Fruit fly (Drosophila melanogaster) whole organism, embryonic: ENCODE results near the gene Rsph3.

Source experiments
- Asciz ChIP-seq: fragments of 200-800 bp; sonication (Bioruptor generic); optimal IDR thresholded peaks from 2 replicates; lab custom pipeline; 2017; ENCODE audit warnings: missing biosample characterization, mild to moderate bottlenecking, missing genetic modification characterization, missing genetic modification reagents
- CG11723 ChIP-seq: fragments of 200-800 bp; sonication (Bioruptor generic); optimal IDR thresholded peaks from 2 replicates; lab custom pipeline; 2017; ENCODE audit warnings: missing biosample characterization, mild to moderate bottlenecking, missing genetic modification characterization
- CG1233 ChIP-seq: fragments of 200-800 bp; sonication (Bioruptor generic); optimal IDR thresholded peaks from 4 replicates; lab custom pipeline; 2018; ENCODE audit warnings: missing biosample characterization, mild to moderate bottlenecking, missing genetic modification characterization
- CG15073 ChIP-seq: fragments of 200-800 bp; sonication (Bioruptor generic); optimal IDR thresholded peaks from 2 replicates; lab custom pipeline; 2016; ENCODE audit warnings: missing biosample characterization, missing genetic modification characterization
- CG17361 ChIP-seq: fragments of 200-800 bp; sonication (Bioruptor generic); IDR thresholded peaks from 3 replicates; pipeline ENCODE4 v1.3.6; 2022; ENCODE audit warnings: missing biosample characterization, missing genetic modification characterization
- CG1792 ChIP-seq: fragments of 200-800 bp; sonication (Bioruptor generic); optimal IDR thresholded peaks from 2 replicates; lab custom pipeline; 2016; ENCODE audit warnings: missing biosample characterization, missing genetic modification characterization
- CG18476 ChIP-seq: fragments of 200-800 bp; sonication (Bioruptor generic); optimal IDR thresholded peaks from 2 replicates; lab custom pipeline; 2016; ENCODE audit warnings: missing biosample characterization, mild to moderate bottlenecking, missing genetic modification characterization
- CG2116 ChIP-seq: fragments of 200-800 bp; sonication (Bioruptor generic); optimal IDR thresholded peaks from 3 replicates; lab custom pipeline; 2018; ENCODE audit warnings: missing biosample characterization, mild to moderate bottlenecking, missing genetic modification characterization
- CG2889 ChIP-seq: fragments of 200-800 bp; sonication (Bioruptor generic); IDR thresholded peaks from 3 replicates; pipeline ENCODE4 v1.3.6; 2022; ENCODE audit warnings: missing biosample characterization, missing genetic modification characterization
- CG32767 ChIP-seq: fragments of 200-800 bp; sonication (Bioruptor generic); IDR thresholded peaks from 2 replicates; pipeline ENCODE4 v1.3.6; 2022; ENCODE audit warnings: missing biosample characterization, missing genetic modification characterization
- CG4328 ChIP-seq: fragments of 200-800 bp; sonication (Bioruptor generic); optimal IDR thresholded peaks from 3 replicates; lab custom pipeline; 2017; ENCODE audit warnings: missing biosample characterization, missing genetic modification reagents, missing genetic modification characterization
- CG4854 ChIP-seq: fragments of 200-800 bp; sonication (Bioruptor generic); optimal IDR thresholded peaks from 2 replicates; lab custom pipeline; 2016; ENCODE audit warnings: missing biosample characterization, missing genetic modification characterization, inconsistent platforms
- CG5180 ChIP-seq: fragments of 200-800 bp; sonication (Bioruptor generic); optimal IDR thresholded peaks from 3 replicates; lab custom pipeline; 2017; ENCODE audit warnings: missing biosample characterization, missing genetic modification characterization, mild to moderate bottlenecking, moderate library complexity, missing genetic modification reagents
- CG5245 ChIP-seq: fragments of 200-800 bp; sonication (Bioruptor generic); optimal IDR thresholded peaks from 3 replicates; lab custom pipeline; 2016; ENCODE audit warnings: missing biosample characterization, missing genetic modification characterization
- CG6683 ChIP-seq: fragments of 200-800 bp; sonication (Bioruptor generic); optimal IDR thresholded peaks from 2 replicates; lab custom pipeline; 2017; ENCODE audit warnings: missing biosample characterization, mild to moderate bottlenecking, missing genetic modification characterization, missing genetic modification reagents
- CG7745 ChIP-seq: fragments of 200-800 bp; sonication (Bioruptor generic); optimal IDR thresholded peaks from 2 replicates; lab custom pipeline; 2018; ENCODE audit warnings: missing biosample characterization, mild to moderate bottlenecking, missing genetic modification characterization, moderate library complexity
- CG8290 ChIP-seq, 3 experiments: fragments of 200-800 bp; sonication (Bioruptor generic); optimal IDR thresholded peaks; 2 replicates each; lab custom pipeline; 2016 to 2019; ENCODE audit warnings: missing biosample characterization in 3 of 3, missing genetic modification characterization in 3 of 3, mild to moderate bottlenecking in 2 of 3, moderate library complexity in 1 of 3
- CG9609 ChIP-seq: fragments of 200-800 bp; sonication (Bioruptor generic); optimal IDR thresholded peaks from 3 replicates; lab custom pipeline; 2016; ENCODE audit warnings: missing biosample characterization, missing genetic modification characterization
- CkIIα-i1 ChIP-seq: fragments of 200-800 bp; sonication (Bioruptor generic); IDR thresholded peaks from 2 replicates; pipeline ENCODE4 v1.3.6; 2022; ENCODE audit warnings: missing biosample characterization, missing genetic modification characterization
- CoRest ChIP-seq: fragments of 200-800 bp; sonication (Bioruptor generic); optimal IDR thresholded peaks from 3 replicates; lab custom pipeline; 2018; ENCODE audit warnings: missing biosample characterization, mild to moderate bottlenecking, missing genetic modification characterization, moderate library complexity
- CrebB ChIP-seq: fragments of 200-800 bp; sonication (Bioruptor generic); optimal IDR thresholded peaks from 3 replicates; lab custom pipeline; 2018; ENCODE audit warnings: missing biosample characterization, mild to moderate bottlenecking, missing genetic modification characterization
- H2.0 ChIP-seq: fragments of 200-800 bp; sonication (Bioruptor generic); IDR thresholded peaks from 2 replicates; pipeline ENCODE4 v1.3.6; 2022; ENCODE audit warnings: missing biosample characterization, missing genetic modification characterization
- PHDP ChIP-seq: fragments of 200-800 bp; sonication (Bioruptor generic); optimal IDR thresholded peaks from 3 replicates; lab custom pipeline; 2018; ENCODE audit warnings: missing biosample characterization, mild to moderate bottlenecking, missing genetic modification characterization, moderate library complexity
- Pdp1 ChIP-seq, 2 experiments: fragments of 200-800 bp; sonication (Bioruptor generic); optimal IDR thresholded peaks; 3 replicates each; lab custom pipeline; 2016; ENCODE audit warnings: missing biosample characterization in 2 of 2, missing genetic modification characterization in 2 of 2, mild to moderate bottlenecking in 1 of 2, moderate library complexity in 1 of 2
- Sry-β ChIP-seq: fragments of 200-800 bp; sonication (Bioruptor generic); optimal IDR thresholded peaks from 2 replicates; lab custom pipeline; 2018; ENCODE audit warnings: missing biosample characterization, mild to moderate bottlenecking, missing genetic modification characterization, moderate library complexity
- TFAM ChIP-seq: fragments of 200-800 bp; sonication (Bioruptor generic); optimal IDR thresholded peaks from 2 replicates; lab custom pipeline; 2017; ENCODE audit warnings: missing biosample characterization, missing genetic modification characterization, inconsistent platforms
- Xrp1 ChIP-seq: fragments of 200-800 bp; sonication (Bioruptor generic); IDR thresholded peaks from 2 replicates; pipeline ENCODE4 v1.3.6; 2022; ENCODE audit warnings: missing biosample characterization, missing genetic modification characterization
- ara ChIP-seq: fragments of 200-800 bp; sonication (Bioruptor generic); IDR thresholded peaks from 2 replicates; pipeline ENCODE4 v1.3.6; 2022; ENCODE audit warnings: missing biosample characterization, missing genetic modification characterization
- bigmax ChIP-seq: fragments of 200-800 bp; sonication (Bioruptor generic); optimal IDR thresholded peaks from 2 replicates; lab custom pipeline; 2018; ENCODE audit warnings: missing biosample characterization, mild to moderate bottlenecking, missing genetic modification characterization
- dmrt11E ChIP-seq: fragments of 200-800 bp; sonication (Bioruptor generic); optimal IDR thresholded peaks from 3 replicates; lab custom pipeline; 2018; ENCODE audit warnings: missing biosample characterization, mild to moderate bottlenecking, missing genetic modification characterization, moderate library complexity
- esg ChIP-seq: fragments of 200-800 bp; sonication (Bioruptor generic); conservative IDR thresholded peaks from 2 replicates; pipeline ENCODE4 v1.3.6; 2022; ENCODE audit warnings: missing biosample characterization, missing genetic modification characterization
- fd96Cb ChIP-seq: fragments of 200-800 bp; sonication (Bioruptor generic); optimal IDR thresholded peaks from 2 replicates; lab custom pipeline; 2018; ENCODE audit warnings: missing biosample characterization, mild to moderate bottlenecking, missing genetic modification characterization, moderate library complexity
- ftz-f1 ChIP-seq: fragments of 200-800 bp; sonication (Bioruptor generic); optimal IDR thresholded peaks from 2 replicates; lab custom pipeline; 2016; ENCODE audit warnings: missing biosample characterization, missing genetic modification characterization
- grn ChIP-seq: fragments of 200-800 bp; sonication (Bioruptor generic); optimal IDR thresholded peaks from 3 replicates; lab custom pipeline; 2017; ENCODE audit warnings: missing biosample characterization, missing genetic modification characterization
- hb ChIP-seq: fragments of 200-800 bp; sonication (Bioruptor generic); IDR thresholded peaks from 3 replicates; pipeline ENCODE4 v1.3.6; 2022; ENCODE audit warnings: missing biosample characterization, missing genetic modification characterization; ENCODE audit not compliant: partially characterized antibody
- knrl ChIP-seq: fragments of 200-800 bp; sonication (Bioruptor generic); IDR thresholded peaks from 3 replicates; pipeline ENCODE4 v1.3.6; 2022; ENCODE audit warnings: missing biosample characterization, missing genetic modification characterization; ENCODE audit not compliant: partially characterized antibody
- lilli ChIP-seq: fragments of 200-800 bp; sonication (Bioruptor generic); optimal IDR thresholded peaks from 3 replicates; lab custom pipeline; 2016; ENCODE audit warnings: missing biosample characterization, missing genetic modification characterization
- luna ChIP-seq: fragments of 200-800 bp; sonication (Bioruptor generic); optimal IDR thresholded peaks from 2 replicates; lab custom pipeline; 2016; ENCODE audit warnings: missing biosample characterization, missing genetic modification characterization
- otp ChIP-seq: fragments of 200-800 bp; sonication (Bioruptor generic); IDR thresholded peaks from 3 replicates; pipeline ENCODE4, ENCODE4 v1.3.6; 2022; ENCODE audit warnings: missing biosample characterization, missing genetic modification characterization
- phol ChIP-seq: fragments of 200-800 bp; sonication (Bioruptor generic); optimal IDR thresholded peaks from 3 replicates; lab custom pipeline; 2018; ENCODE audit warnings: missing biosample characterization, mild to moderate bottlenecking, missing genetic modification characterization, moderate library complexity
- prd ChIP-seq, 3 experiments: fragments of >200 bp in 2 of 3; fragments of 200-800 bp in 1 of 3; sonication (Bioruptor generic) in 1 of 3; optimal IDR thresholded peaks in 2 of 3; IDR thresholded peaks in 1 of 3; 2 replicates in 2 of 3; 3 replicates in 1 of 3; pipeline versions ENCODE4 v1.3.6 to Lab custom; 2017 to 2022; ENCODE audit warnings: missing biosample characterization in 1 of 3, missing genetic modification characterization in 1 of 3
- pzg ChIP-seq: fragments of 200-800 bp; sonication (Bioruptor generic); optimal IDR thresholded peaks from 3 replicates; lab custom pipeline; 2018; ENCODE audit warnings: missing biosample characterization, mild to moderate bottlenecking, missing genetic modification characterization, moderate library complexity
- run ChIP-seq: fragments of 200-800 bp; sonication (Bioruptor generic); optimal IDR thresholded peaks from 3 replicates; lab custom pipeline; 2018; ENCODE audit warnings: missing biosample characterization, mild to moderate bottlenecking, missing genetic modification characterization
- salm ChIP-seq: fragments of 200-800 bp; sonication (Bioruptor generic); optimal IDR thresholded peaks from 2 replicates; lab custom pipeline; 2018; ENCODE audit warnings: missing biosample characterization, mild to moderate bottlenecking, missing genetic modification characterization
- shn ChIP-seq: fragments of 200-800 bp; sonication (Bioruptor generic); optimal IDR thresholded peaks from 3 replicates; lab custom pipeline; 2016; ENCODE audit warnings: missing biosample characterization, missing genetic modification characterization
- sug ChIP-seq: fragments of 200-800 bp; optimal IDR thresholded peaks from 2 replicates; lab custom pipeline; 2019; ENCODE audit warnings: missing biosample characterization, mild to moderate bottlenecking, missing genetic modification characterization, moderate library complexity
- tx ChIP-seq: fragments of 200-800 bp; sonication (Bioruptor generic); optimal IDR thresholded peaks from 2 replicates; lab custom pipeline; 2016; ENCODE audit warnings: missing biosample characterization, missing genetic modification characterization
- usp ChIP-seq: fragments of >200 bp; optimal IDR thresholded peaks from 2 replicates; lab custom pipeline; 2017; ENCODE audit warnings: missing biosample characterization, missing genetic modification characterization

Gene Rsph3

dm6 chr3L:6747127-6747526, 15.9 kb downstream of the Rsph3 start (continued):
- TF ChIP-seq knrl (GFP tag; lab: Robert Waterston, UW) = peak; percentile 38; the same call in 1 of the 3 replicates
- no peak for TF ChIP-seq CrebB (tag; lab: Kevin White, UChicago)
- peak; percentile 17 for TF ChIP-seq fd96Cb (tag; lab: Kevin White, UChicago)
- 0 out of 3 replicates have a peak, but pooled peaks have one; percentile 48 for TF ChIP-seq CG17361 (GFP tag; lab: Robert Waterston, UW)
- peak; percentile 12 for TF ChIP-seq CG4854
- peak; percentile 40 for TF ChIP-seq PHDP (tag; lab: Kevin White, UChicago)
- no peak for TF ChIP-seq ftz-f1 (GFP tag; lab: Kevin White, UChicago)
- peak; percentile 56 for TF ChIP-seq CoRest (tag; lab: Kevin White, UChicago)
- TF ChIP-seq ara = 0 out of 2 replicates have a peak, but pooled peaks have one; percentile 28
- TF ChIP-seq prd (optimal IDR thresholded peaks at IDR 0.05; lab: Kevin White, UChicago) = no peak
- TF ChIP-seq prd (GFP tag; IDR thresholded peaks at IDR 0.05; lab: Robert Waterston, UW) = peak; percentile 69; the same call in 2 of the 3 replicates
- TF ChIP-seq TFAM (GFP tag; lab: Kevin White, UChicago) = no peak
- TF ChIP-seq grn = no peak
- no peak for TF ChIP-seq CG7745 (tag; lab: Kevin White, UChicago)
- peak; percentile 61; the same call in 1 of the 3 replicates for TF ChIP-seq otp
- peak; percentile 58 for TF ChIP-seq CG8290 (GFP tag; optimal IDR thresholded peaks at IDR 0.05; lab: Kevin White, UChicago)
- peak in 1 of 2 experiments; percentile 83 for TF ChIP-seq CG8290 (tag; optimal IDR thresholded peaks at IDR 0.05; lab: Kevin White, UChicago)
- TF ChIP-seq H2.0 (GFP tag; lab: Robert Waterston, UW) = no peak
- no peak for TF ChIP-seq CG18476 (GFP tag; lab: Kevin White, UChicago)
- no peak for TF ChIP-seq Asciz (GFP tag; lab: Kevin White, UChicago)
- TF ChIP-seq bigmax (GFP tag; lab: Kevin White, UChicago) = peak; percentile 52
- peak; percentile 50 for TF ChIP-seq sug (tag; lab: Kevin White, UChicago)
- TF ChIP-seq luna (GFP tag; lab: Kevin White, UChicago) = no peak
- peak; percentile 37 for TF ChIP-seq shn
- no peak for TF ChIP-seq CG5180 (GFP tag; lab: Kevin White, UChicago)
- peak; percentile 65 for TF ChIP-seq lilli (GFP tag; lab: Kevin White, UChicago)
- peak; percentile 9 for TF ChIP-seq CG5245 (GFP tag; lab: Kevin White, UChicago)
- TF ChIP-seq CG2889 (GFP tag; lab: Robert Waterston, UW) = 0 out of 3 replicates have a peak, but pooled peaks have one; percentile 22
- TF ChIP-seq usp (GFP tag; lab: Kevin White, UChicago) = no peak
- TF ChIP-seq CG2116 (GFP tag; lab: Kevin White, UChicago) = peak; percentile 95
- TF ChIP-seq Pdp1 (GFP tag; optimal IDR thresholded peaks at IDR 0.05; lab: Kevin White, UChicago) = peak in 1 of 2 experiments; percentile 57
- no peak for TF ChIP-seq esg (GFP tag; lab: Robert Waterston, UW)
- TF ChIP-seq CG1792 = no peak
- TF ChIP-seq CkIIα-i1 (GFP tag; lab: Robert Waterston, UW) = no peak
- no peak for TF ChIP-seq hb (GFP tag; lab: Robert Waterston, UW)
- peak; percentile 93 for TF ChIP-seq Sry-β (GFP tag; lab: Kevin White, UChicago)
- no peak for TF ChIP-seq salm
- TF ChIP-seq run (tag; lab: Kevin White, UChicago) = no peak
- peak; percentile 34 for TF ChIP-seq CG9609 (GFP tag; lab: Kevin White, UChicago)
- no peak; the same call in 1 of the 2 replicates for TF ChIP-seq CG32767 (GFP tag; lab: Robert Waterston, UW)
- TF ChIP-seq CG11723 (GFP tag; lab: Kevin White, UChicago) = peak; percentile 28
- TF ChIP-seq CG1233 = no peak
- peak; percentile 73 for TF ChIP-seq pzg (GFP tag; lab: Kevin White, UChicago)
- TF ChIP-seq CG15073 (GFP tag; lab: Kevin White, UChicago) = no peak
- TF ChIP-seq CG4328 = no peak
- TF ChIP-seq CG6683 (GFP tag; lab: Kevin White, UChicago) = no peak
- TF ChIP-seq Xrp1 = peak; percentile 59; the same call in 1 of the 2 replicates
- TF ChIP-seq phol (tag; lab: Kevin White, UChicago) = peak; percentile 99
- TF ChIP-seq tx = peak; percentile 8
- TF ChIP-seq dmrt11E (tag; lab: Kevin White, UChicago) = peak; percentile 34
